Worm (Caenorhabditis elegans): Measurements from ENCODE around the gene C27C12.3.

The C27C12.3 gene

DNA sequence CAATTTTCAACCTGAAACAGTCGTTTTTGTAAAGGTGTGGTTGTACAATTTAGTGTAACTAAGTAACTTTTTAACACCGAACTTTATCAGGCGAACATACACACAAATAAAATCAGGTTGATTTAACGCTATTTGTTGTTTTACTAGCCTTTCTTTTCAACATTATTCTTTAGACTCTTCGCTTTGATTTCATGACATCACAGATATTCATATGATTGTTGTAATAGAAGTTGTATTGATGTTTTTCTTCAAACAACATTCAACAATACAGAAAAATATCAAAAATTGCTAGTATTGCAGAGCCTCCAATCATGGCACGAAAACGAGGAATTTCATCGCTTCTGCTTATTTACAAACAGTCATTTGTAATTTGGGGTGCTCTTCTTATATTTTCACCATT, 29.2 kb upstream of the C27C12.3 start, which contains the start of gene nac-1:
Gene nac-1, plus strand, starts transcription at position 301 of the 400 bp plus-strand sequence.
- TF ChIP-seq ceh-82 (tag; optimal IDR thresholded peaks at IDR 0.05) (no peak), hlh-17 (GFP tag; optimal IDR thresholded peaks at IDR 0.05; ENCODE audit: borderline replicate concordance) (no peak), C34B4.2 (tag; optimal IDR thresholded peaks at IDR 0.05) (no peak), ceh-90 (tag; optimal IDR thresholded peaks at IDR 0.05) (no peak), nhr-90 (tag; optimal IDR thresholded peaks at IDR 0.05; ENCODE audit: poor library complexity) (no peak), hlh-4 (tag; optimal IDR thresholded peaks at IDR 0.05) (no peak), nhr-19 (GFP tag; conservative IDR thresholded peaks at IDR 0.05) (no peak), lin-14 (GFP tag; optimal IDR thresholded peaks at IDR 0.05) (no peak), snpc-4 (tag; optimal IDR thresholded peaks at IDR 0.05) (no peak), tbx-2 (tag; optimal IDR thresholded peaks at IDR 0.05) (no peak), nhr-28 (tag; optimal IDR thresholded peaks at IDR 0.05) (no peak), tlp-1 (tag; optimal IDR thresholded peaks at IDR 0.05) (no peak), nhr-77 (tag; optimal IDR thresholded peaks at IDR 0.05) (no peak), hpl-2 (GFP tag; optimal IDR thresholded peaks at IDR 0.05) (no peak), snu-23 (GFP tag; optimal IDR thresholded peaks at IDR 0.05) (no peak), skn-1 (tag; optimal IDR thresholded peaks at IDR 0.05) (no peak), dsc-1 (tag; optimal IDR thresholded peaks at IDR 0.05) (no peak), lin-35 (GFP tag; optimal IDR thresholded peaks at IDR 0.05) (no peak)

DNA sequence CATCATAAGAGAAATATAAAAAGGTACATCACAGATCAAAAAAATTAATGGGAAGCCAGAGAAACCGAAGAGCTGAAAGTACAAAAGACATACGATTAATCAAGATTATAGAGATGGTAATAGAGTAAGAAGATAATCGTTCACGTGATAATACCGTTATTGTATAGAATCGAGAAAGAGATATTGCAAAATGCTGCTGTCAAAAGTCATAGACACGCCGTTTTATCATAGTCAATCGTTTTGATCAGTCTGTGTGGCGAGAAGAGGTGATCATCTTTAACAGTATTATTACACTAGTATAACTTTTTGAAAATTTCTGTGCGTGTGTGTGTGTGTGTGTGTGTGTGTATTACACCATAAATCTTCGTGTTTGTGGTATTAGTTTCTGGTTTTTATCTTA, 28.7 kb upstream of the C27C12.3 start:
- peak; percentile 74 for TF ChIP-seq nhr-71 (tag; optimal IDR thresholded peaks at IDR 0.05)
- TF ChIP-seq unc-130 (tag; optimal IDR thresholded peaks at IDR 0.05), result peak; percentile 66
- peak in 2 of 6 experiments; percentile 73 to 78 for TF ChIP-seq elt-3 (tag; optimal IDR thresholded peaks at IDR 0.05)
- TF ChIP-seq lin-35 (GFP tag; optimal IDR thresholded peaks at IDR 0.05), result peak in 1 of 2 experiments; percentile 22
- TF ChIP-seq elt-2 (tag; optimal IDR thresholded peaks at IDR 0.05), result no peak
- TF ChIP-seq pag-3 (tag; optimal IDR thresholded peaks at IDR 0.05; ENCODE audit: borderline replicate concordance, insufficient read depth), result no peak
- TF ChIP-seq snpc-4 (tag; optimal IDR thresholded peaks at IDR 0.05), result no peak
- peak in 1 of 2 experiments; percentile 12 for TF ChIP-seq lsy-2 (tag; optimal IDR thresholded peaks at IDR 0.05)
- TF ChIP-seq lir-3 (tag; optimal IDR thresholded peaks at IDR 0.05; ENCODE audit: poor library complexity), result peak; percentile 29
- peak; percentile 46 for TF ChIP-seq nhr-19 (GFP tag; conservative IDR thresholded peaks at IDR 0.05)
- peak; percentile 50 for TF ChIP-seq blmp-1 (tag; optimal IDR thresholded peaks at IDR 0.05)
- peak in 1 of 2 experiments; percentile 37 for TF ChIP-seq mdl-1 (tag; optimal IDR thresholded peaks at IDR 0.05)
- no peak for TF ChIP-seq nhr-76 (tag; optimal IDR thresholded peaks at IDR 0.05)
- TF ChIP-seq snu-23 (GFP tag; optimal IDR thresholded peaks at IDR 0.05), result peak; percentile 57
- peak; percentile 68 for TF ChIP-seq nhr-90 (tag; optimal IDR thresholded peaks at IDR 0.05; ENCODE audit: poor library complexity)
- TF ChIP-seq nhr-85 (tag), result peak; percentile 90
- TF ChIP-seq nhr-20 (tag; optimal IDR thresholded peaks at IDR 0.05), result peak; percentile 76
- peak; percentile 56 for TF ChIP-seq tbx-2 (tag; optimal IDR thresholded peaks at IDR 0.05)
- TF ChIP-seq lin-14 (GFP tag; optimal IDR thresholded peaks at IDR 0.05), result peak; percentile 46

DNA sequence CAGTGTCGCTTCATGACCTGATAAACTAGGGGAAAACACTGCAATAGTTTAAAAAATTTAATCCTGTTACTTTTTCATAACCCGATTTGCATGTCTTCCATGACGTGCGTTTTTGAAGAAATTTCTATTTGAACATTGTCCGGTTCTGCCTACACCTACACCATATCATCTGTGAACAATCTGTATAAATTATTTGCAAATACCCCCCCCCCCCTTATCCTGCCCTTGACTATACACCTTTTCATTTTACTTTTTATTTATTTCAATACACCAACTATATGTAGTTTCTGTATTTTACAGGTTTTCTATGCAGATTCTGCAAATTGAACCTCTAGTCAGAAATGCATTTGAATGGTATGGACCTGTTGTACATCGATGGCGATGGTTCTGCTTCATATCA, 22.5 kb upstream of the C27C12.3 start, which contains the start of gene daf-6:
Gene daf-6, plus strand, starts transcription at position 301 of the 400 bp plus-strand sequence.
- TF ChIP-seq sptf-1 (tag; optimal IDR thresholded peaks at IDR 0.05) (no peak), efl-1 (optimal IDR thresholded peaks at IDR 0.05) (no peak), efl-1 (GFP tag; optimal IDR thresholded peaks at IDR 0.05 in 1 of 2) (peak in 1 of 2 experiments; percentile 84)

DNA sequence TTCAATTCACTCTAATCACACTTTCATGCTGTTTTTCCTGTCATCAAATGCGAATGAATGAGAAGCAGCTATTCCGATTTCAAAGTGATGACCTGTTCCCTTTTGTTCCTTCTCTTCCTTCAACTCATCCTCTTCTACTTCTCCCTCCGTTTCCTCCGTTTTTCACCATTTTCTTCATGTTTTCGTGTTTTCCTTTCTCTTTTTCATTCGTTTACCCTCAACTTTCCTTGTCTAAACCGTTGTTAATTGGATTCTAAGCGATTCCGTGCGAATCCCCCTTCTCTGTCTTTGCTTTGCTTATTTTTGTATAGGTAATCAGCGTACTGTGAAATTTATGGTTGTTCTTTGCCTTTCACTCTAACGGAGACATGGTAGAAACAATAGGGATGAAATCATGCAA, 20.2 kb upstream of the C27C12.3 start:
- TF ChIP-seq aly-2 (tag; optimal IDR thresholded peaks at IDR 0.05) (no peak), elt-3 (tag; optimal IDR thresholded peaks at IDR 0.05) (peak in 1 of 6 experiments; percentile 32), blmp-1 (tag; optimal IDR thresholded peaks at IDR 0.05) (peak; percentile 88)

DNA sequence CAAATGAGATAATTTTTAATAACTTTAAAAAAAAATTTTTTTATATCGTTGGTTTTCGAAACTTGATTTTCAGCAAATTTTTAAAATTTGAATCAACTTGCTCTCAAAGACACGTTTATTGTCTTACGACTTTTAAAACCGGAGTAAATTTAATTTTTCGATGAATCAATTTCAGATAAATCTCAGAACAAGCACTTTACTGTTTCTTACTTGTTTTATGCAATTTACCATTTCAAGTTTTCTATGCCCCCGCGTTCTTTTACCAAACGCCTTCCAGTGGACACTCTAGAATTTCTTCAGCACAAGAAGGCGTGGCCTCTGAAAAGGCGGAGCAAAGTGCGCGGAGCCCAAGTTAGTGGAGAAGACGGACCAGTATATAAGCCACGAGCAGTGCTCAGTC, 15.5 kb upstream of the C27C12.3 start, which contains the start of gene flp-8:
Gene flp-8, plus strand, starts transcription at position 301 of the 400 bp plus-strand sequence.
- TF ChIP-seq fkh-8 (tag; optimal IDR thresholded peaks at IDR 0.05) (no peak), lin-13 (GFP tag; optimal IDR thresholded peaks at IDR 0.05) (no peak), nhr-90 (tag; optimal IDR thresholded peaks at IDR 0.05; ENCODE audit: poor library complexity) (no peak)
